Worm (Caenorhabditis elegans) whole organism, late embryonic: Measurements from ENCODE around the gene cyp-13B1.

Experiments used
- ceh-24 ChIP-seq: sonication (generic microtip); optimal IDR thresholded peaks from 2 replicates; lab custom pipeline; 2016; ENCODE audit warnings: mild to moderate bottlenecking, missing genetic modification characterization, missing compliant biosample characterization
- ceh-9 ChIP-seq: sonication (generic microtip); optimal IDR thresholded peaks from 2 replicates; lab custom pipeline; 2016; ENCODE audit warnings: mild to moderate bottlenecking, missing genetic modification characterization, inconsistent platforms, missing compliant biosample characterization
- fkh-10 ChIP-seq: fragments of 150-350 bp; optimal IDR thresholded peaks from 2 replicates; lab custom pipeline; 2014; ENCODE audit warnings: missing biosample characterization, missing genetic modification reagents, missing genetic modification characterization

ce11 chrX:13443283-13443682 is 33.8 kb upstream of the cyp-13B1 start:
- TF ChIP-seq ceh-9 (tag; lab: Kevin White, UChicago) = no peak
- no peak for TF ChIP-seq fkh-10 (GFP tag; lab: Kevin White, UChicago)
- no peak for TF ChIP-seq ceh-24 (tag; lab: Kevin White, UChicago)
